Fruit fly (Drosophila melanogaster) whole organism, pupa: Measurements from ENCODE around the gene peg.

Experiments used
- CG10348 ChIP-seq: fragments of 200-800 bp; sonication (Bioruptor generic); IDR thresholded peaks from 2 replicates; pipeline ENCODE4 v1.3.6; 2022; ENCODE audit warnings: missing biosample characterization, missing genetic modification characterization
- CG17806 ChIP-seq: fragments of 200-800 bp; sonication (Bioruptor generic); optimal IDR thresholded peaks from 2 replicates; lab custom pipeline; 2018; ENCODE audit warnings: missing biosample characterization, mild to moderate bottlenecking, missing genetic modification characterization, moderate library complexity
- CG32121 ChIP-seq: fragments of 200-800 bp; sonication (Bioruptor generic); IDR thresholded peaks from 2 replicates; pipeline ENCODE4 v1.3.6; 2022; ENCODE audit warnings: missing biosample characterization, missing genetic modification characterization
- CG34367 ChIP-seq: fragments of 200-800 bp; sonication (Bioruptor generic); optimal IDR thresholded peaks from 2 replicates; lab custom pipeline; 2018; ENCODE audit warnings: missing biosample characterization, mild to moderate bottlenecking, missing genetic modification characterization
- CG4496 ChIP-seq: fragments of 200-800 bp; sonication (Bioruptor generic); IDR thresholded peaks from 3 replicates; pipeline ENCODE4 v1.3.6; 2022; ENCODE audit warnings: missing biosample characterization, missing genetic modification characterization
- EcR ChIP-seq: fragments of 200-800 bp; sonication (Bioruptor generic); optimal IDR thresholded peaks from 3 replicates; lab custom pipeline; 2019; ENCODE audit warnings: missing biosample characterization, missing genetic modification characterization, mild to moderate bottlenecking, moderate library complexity, missing genetic modification reagents
- Pif1A ChIP-seq: fragments of 200-800 bp; sonication (Bioruptor generic); optimal IDR thresholded peaks from 3 replicates; lab custom pipeline; 2016; ENCODE audit warnings: missing biosample characterization, missing genetic modification characterization
- Pif1B ChIP-seq: fragments of 200-800 bp; sonication (Bioruptor generic); optimal IDR thresholded peaks from 3 replicates; lab custom pipeline; 2016; ENCODE audit warnings: missing biosample characterization, missing genetic modification characterization
- Snoo ChIP-seq: fragments of 200-800 bp; sonication (Bioruptor generic); optimal IDR thresholded peaks from 3 replicates; lab custom pipeline; 2017; ENCODE audit warnings: missing biosample characterization, mild to moderate bottlenecking, missing genetic modification characterization, inconsistent platforms
- gl ChIP-seq: fragments of 200-800 bp; sonication (Bioruptor generic); optimal IDR thresholded peaks from 2 replicates; lab custom pipeline; 2018; ENCODE audit warnings: missing biosample characterization, mild to moderate bottlenecking, missing genetic modification characterization

DNA sequence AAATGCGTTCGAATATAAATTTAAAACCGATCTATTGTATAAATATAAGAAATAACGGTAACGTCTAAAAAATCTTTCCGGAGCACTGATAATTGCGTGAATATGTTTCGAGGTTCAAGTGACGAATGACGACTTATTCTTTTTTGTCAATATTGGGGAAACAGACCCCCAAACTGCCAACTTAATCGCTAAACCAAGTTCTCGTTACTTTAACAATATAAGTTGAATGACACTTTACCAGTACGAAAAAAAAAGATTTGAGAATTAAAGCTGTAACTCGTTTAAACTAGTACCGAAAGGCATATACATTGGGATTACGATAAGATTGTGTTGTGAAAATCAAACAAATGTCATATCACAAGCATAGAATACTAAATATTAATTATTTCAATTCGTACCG, 36.1 kb downstream of the peg start, which contains the start of gene CG43446:
- no peak for TF ChIP-seq Pif1B (GFP tag; lab: Kevin White, UChicago)
- no peak for TF ChIP-seq CG4496
- no peak for TF ChIP-seq CG32121 (GFP tag; lab: Robert Waterston, UW)
- no peak for TF ChIP-seq Snoo (tag; lab: Kevin White, UChicago)
- no peak for TF ChIP-seq CG10348
- no peak for TF ChIP-seq Pif1A (GFP tag; lab: Kevin White, UChicago)
- no peak for TF ChIP-seq EcR (GFP tag; lab: Kevin White, UChicago)
- TF ChIP-seq gl, result no peak
- no peak for TF ChIP-seq CG17806 (tag; lab: Kevin White, UChicago)
- no peak for TF ChIP-seq CG34367
